Worm (Caenorhabditis elegans): ENCODE results near the gene Y41E3.22.

- TF ChIP-seq D1046.2 (GFP tag; IDR thresholded peaks at IDR 0.05) (no peak), aly-2 (tag; optimal IDR thresholded peaks at IDR 0.05) (no peak), ztf-11 (tag; optimal IDR thresholded peaks at IDR 0.05) (no peak), daf-12 (tag; optimal IDR thresholded peaks at IDR 0.05) (no peak), unc-62 (GFP tag; optimal IDR thresholded peaks at IDR 0.05 in 1 of 2) (no peak), unc-62 (tag; optimal IDR thresholded peaks at IDR 0.05) (no peak), skn-1 (tag; optimal IDR thresholded peaks at IDR 0.05) (no peak), snpc-4 (tag; optimal IDR thresholded peaks at IDR 0.05) (no peak), attf-4 (tag; optimal IDR thresholded peaks at IDR 0.05) (no peak), lsy-2 (tag; optimal IDR thresholded peaks at IDR 0.05) (no peak), mep-1 (tag; optimal IDR thresholded peaks at IDR 0.05) (no peak), php-3 (GFP tag; IDR thresholded peaks at IDR 0.05) (no peak), mdl-1 (tag; optimal IDR thresholded peaks at IDR 0.05) (no peak), daf-16 (GFP tag; optimal IDR thresholded peaks at IDR 0.05) (no peak), daf-16 (tag; optimal IDR thresholded peaks at IDR 0.05) (no peak), nhr-111 (GFP tag; optimal IDR thresholded peaks at IDR 0.05) (no peak)
Measured at ce11 chrIV:14944234-14944633, 6.3 kb upstream of the Y41E3.22 start, which contains the start of gene Y57G11C.48.

Measured in whole organism, L4 larva.